Worm (Caenorhabditis elegans) whole organism, L2 larva: ENCODE results near the gene apn-1.

Experiments used
- C34F6.9 ChIP-seq: fragments of 150-350 bp; optimal IDR thresholded peaks from 2 replicates; lab custom pipeline; 2014; ENCODE audit warnings: missing biosample characterization, missing genetic modification characterization
- F13H6.1 ChIP-seq: sonication (generic microtip); optimal IDR thresholded peaks from 2 replicates; lab custom pipeline; 2016; ENCODE audit warnings: missing genetic modification characterization, missing compliant biosample characterization
- R02D3.7 ChIP-seq: fragments of 150-350 bp; optimal IDR thresholded peaks from 2 replicates; lab custom pipeline; 2014; ENCODE audit warnings: missing biosample characterization, missing genetic modification characterization
- Y55F3AM.14 ChIP-seq: fragments of 200-800 bp; sonication (Bioruptor generic); optimal IDR thresholded peaks from 2 replicates; lab custom pipeline; 2018; ENCODE audit warnings: mild to moderate bottlenecking, missing genetic modification characterization, missing compliant biosample characterization
- ZK546.5 ChIP-seq: sonication (generic microtip); optimal IDR thresholded peaks from 2 replicates; lab custom pipeline; 2017; ENCODE audit warnings: missing biosample characterization, missing genetic modification characterization
- alr-1 ChIP-seq: fragments of 150-350 bp; optimal IDR thresholded peaks from 2 replicates; lab custom pipeline; 2014; ENCODE audit warnings: missing biosample characterization, missing genetic modification characterization
- aly-2 ChIP-seq: fragments of 150-350 bp; optimal IDR thresholded peaks from 2 replicates; lab custom pipeline; 2014; ENCODE audit warnings: missing biosample characterization, missing genetic modification characterization
- ama-1 ChIP-seq: fragments of 150-350 bp; optimal IDR thresholded peaks from 2 replicates; lab custom pipeline; 2018; ENCODE audit warnings: inconsistent platforms
- blmp-1 ChIP-seq: sonication (generic microtip); optimal IDR thresholded peaks from 2 replicates; lab custom pipeline; 2017; ENCODE audit warnings: missing genetic modification characterization, mild to moderate bottlenecking, missing compliant biosample characterization, antibody characterized with exemption, moderate library complexity; ENCODE audit not compliant: insufficient read depth
- ceh-16 ChIP-seq: fragments of 150-350 bp; optimal IDR thresholded peaks from 2 replicates; lab custom pipeline; 2014; ENCODE audit warnings: missing biosample characterization, missing genetic modification characterization
- crh-2 ChIP-seq: sonication (generic microtip); optimal IDR thresholded peaks from 2 replicates; lab custom pipeline; 2017; ENCODE audit warnings: missing biosample characterization, missing genetic modification characterization
- dmd-4 ChIP-seq: sonication (generic microtip); optimal IDR thresholded peaks from 2 replicates; lab custom pipeline; 2017; ENCODE audit warnings: missing biosample characterization, missing genetic modification characterization
- egl-27 ChIP-seq: sonication (generic microtip); optimal IDR thresholded peaks from 3 replicates; lab custom pipeline; 2017; ENCODE audit warnings: missing biosample characterization, missing genetic modification reagents, missing genetic modification characterization
- elt-3 ChIP-seq: sonication (generic microtip); optimal IDR thresholded peaks from 2 replicates; lab custom pipeline; 2017; ENCODE audit warnings: missing biosample characterization, missing genetic modification characterization
- fos-1 ChIP-seq: fragments of 150-350 bp; optimal IDR thresholded peaks from 2 replicates; lab custom pipeline; 2014; ENCODE audit warnings: missing biosample characterization, missing genetic modification characterization
- gmeb-1 ChIP-seq: fragments of 150-350 bp; optimal IDR thresholded peaks from 2 replicates; lab custom pipeline; 2014; ENCODE audit warnings: missing biosample characterization, missing genetic modification characterization
- lin-11 ChIP-seq: fragments of 150-350 bp; sonication (generic microtip); optimal IDR thresholded peaks from 2 replicates; lab custom pipeline; 2014; ENCODE audit warnings: missing biosample characterization, missing genetic modification characterization, inconsistent platforms, mixed read lengths
- lin-13 ChIP-seq: fragments of 150-350 bp; optimal IDR thresholded peaks from 2 replicates; lab custom pipeline; 2014; ENCODE audit warnings: missing biosample characterization, missing genetic modification reagents, missing genetic modification characterization
- lin-39 ChIP-seq: fragments of 150-350 bp; optimal IDR thresholded peaks from 2 replicates; lab custom pipeline; 2014; ENCODE audit warnings: missing biosample characterization, missing genetic modification reagents, missing genetic modification characterization
- lsy-2 ChIP-seq, 2 experiments: fragments of 150-350 bp in 1 of 2; sonication (generic microtip) in 1 of 2; optimal IDR thresholded peaks; 2 replicates each; lab custom pipeline; 2014 to 2017; ENCODE audit warnings: missing biosample characterization in 2 of 2, missing genetic modification characterization in 2 of 2
- mab-5 ChIP-seq: fragments of 150-350 bp; optimal IDR thresholded peaks from 2 replicates; lab custom pipeline; 2014; ENCODE audit warnings: missing biosample characterization, missing genetic modification characterization
- mdl-1 ChIP-seq, 2 experiments: fragments of 150-350 bp in 1 of 2; sonication (generic microtip) in 1 of 2; optimal IDR thresholded peaks; 2 replicates each; lab custom pipeline; 2017; ENCODE audit warnings: missing biosample characterization in 2 of 2, missing genetic modification characterization in 2 of 2
- nhr-11 ChIP-seq: fragments of 150-350 bp; optimal IDR thresholded peaks from 2 replicates; lab custom pipeline; 2014; ENCODE audit warnings: missing biosample characterization, missing genetic modification characterization
- nhr-12 ChIP-seq: fragments of 150-350 bp; optimal IDR thresholded peaks from 2 replicates; lab custom pipeline; 2014; ENCODE audit warnings: missing biosample characterization, missing genetic modification characterization
- nhr-129 ChIP-seq: fragments of 150-350 bp; optimal IDR thresholded peaks from 2 replicates; lab custom pipeline; 2014; ENCODE audit warnings: missing biosample characterization, missing genetic modification characterization
- nhr-21 ChIP-seq: fragments of 150-350 bp; optimal IDR thresholded peaks from 2 replicates; lab custom pipeline; 2014; ENCODE audit warnings: missing biosample characterization, missing genetic modification characterization
- nhr-25 ChIP-seq: fragments of 150-350 bp; sonication (generic microtip); optimal IDR thresholded peaks from 3 replicates; lab custom pipeline; 2014; ENCODE audit warnings: missing biosample characterization, missing genetic modification characterization
- nhr-77 ChIP-seq: fragments of 150-350 bp; optimal IDR thresholded peaks from 2 replicates; lab custom pipeline; 2014; ENCODE audit warnings: missing biosample characterization, missing genetic modification characterization
- peb-1 ChIP-seq: fragments of 150-350 bp; optimal IDR thresholded peaks from 2 replicates; lab custom pipeline; 2014; ENCODE audit warnings: missing biosample characterization, missing genetic modification characterization
- sem-4 ChIP-seq: fragments of 150-350 bp; optimal IDR thresholded peaks from 2 replicates; lab custom pipeline; 2014; ENCODE audit warnings: missing biosample characterization, missing genetic modification reagents, missing genetic modification characterization
- skn-1 ChIP-seq: sonication (generic microtip); optimal IDR thresholded peaks from 2 replicates; lab custom pipeline; 2017; ENCODE audit warnings: missing biosample characterization, missing genetic modification characterization
- sma-3 ChIP-seq: sonication (generic microtip); optimal IDR thresholded peaks from 2 replicates; lab custom pipeline; 2016; ENCODE audit warnings: missing genetic modification reagents, missing genetic modification characterization, missing compliant biosample characterization
- sma-9 ChIP-seq, 2 experiments: fragments of 150-350 bp in 1 of 2; sonication (generic microtip) in 1 of 2; optimal IDR thresholded peaks; 2 replicates each; lab custom pipeline; 2014 to 2016; ENCODE audit warnings: missing genetic modification characterization in 2 of 2, mild to moderate bottlenecking in 1 of 2, missing biosample characterization in 1 of 2, missing compliant biosample characterization in 1 of 2, missing genetic modification reagents in 1 of 2, moderate library complexity in 1 of 2
- snpc-4 ChIP-seq: fragments of 150-350 bp; optimal IDR thresholded peaks from 2 replicates; lab custom pipeline; 2014; ENCODE audit warnings: missing biosample characterization, missing genetic modification characterization
- unc-55 ChIP-seq: fragments of 150-350 bp; sonication (generic microtip); optimal IDR thresholded peaks from 3 replicates; lab custom pipeline; 2014; ENCODE audit warnings: missing biosample characterization, missing genetic modification reagents, missing genetic modification characterization
- zag-1 ChIP-seq: fragments of 150-350 bp; optimal IDR thresholded peaks from 2 replicates; lab custom pipeline; 2014; ENCODE audit warnings: missing biosample characterization, missing genetic modification characterization
- ztf-11 ChIP-seq: sonication (generic microtip); optimal IDR thresholded peaks from 2 replicates; lab custom pipeline; 2017; ENCODE audit warnings: missing biosample characterization, missing genetic modification characterization
- ztf-4 ChIP-seq: fragments of 150-350 bp; optimal IDR thresholded peaks from 2 replicates; lab custom pipeline; 2014; ENCODE audit warnings: missing biosample characterization, missing genetic modification characterization

The apn-1 gene

ce11 chrII:8071801-8072544, 24.6 kb downstream of the apn-1 start (continued):
- peak; percentile 11 for TF ChIP-seq lin-13 (GFP tag; lab: Kevin White, UChicago)

ce11 chrII:8073222-8073621, 25.9 kb downstream of the apn-1 start, which contains the start of gene gpcp-2:
TSS of gene gpcp-2 (minus strand) at chrII:8073374.
- TF ChIP-seq fos-1 (tag; lab: Kevin White, UChicago) (peak; percentile 39), elt-3 (tag; lab: Kevin White, UChicago) (no peak)

ce11 chrII:8074058-8074457, 26.7 kb downstream of the apn-1 start:
- TF ChIP-seq fos-1 (tag; lab: Kevin White, UChicago): peak; percentile 47
- TF ChIP-seq ZK546.5 (tag; lab: Kevin White, UChicago): no peak

ce11 chrII:8075324-8075810, 28.0 kb downstream of the apn-1 start, which contains the start of gene K02C4.2:
TSS of gene K02C4.2 (plus strand) at chrII:8075760.
- TF ChIP-seq nhr-129 (peak; percentile 95), nhr-11 (tag; lab: Kevin White, UChicago) (peak; percentile 9), gmeb-1 (tag; lab: Kevin White, UChicago) (peak; percentile 74), F13H6.1 (peak; percentile 66), lin-39 (no peak), lin-11 (tag; lab: Kevin White, UChicago) (peak; percentile 42), sma-9 (GFP tag; optimal IDR thresholded peaks at IDR 0.05; lab: Kevin White, UChicago) (peak; percentile 78), sma-9 (tag; optimal IDR thresholded peaks at IDR 0.05; lab: Kevin White, UChicago) (no peak), mab-5 (tag; lab: Kevin White, UChicago) (no peak), skn-1 (tag; lab: Kevin White, UChicago) (no peak), lsy-2 (tag; optimal IDR thresholded peaks at IDR 0.05; lab: Kevin White, UChicago) (peak; percentile 12 to 73), nhr-77 (tag; lab: Kevin White, UChicago) (peak; percentile 16), C34F6.9 (tag; lab: Kevin White, UChicago) (peak; percentile 61), alr-1 (tag; lab: Kevin White, UChicago) (no peak), lin-13 (GFP tag; lab: Kevin White, UChicago) (peak; percentile 50), zag-1 (tag; lab: Kevin White, UChicago) (peak; percentile 36), aly-2 (tag; lab: Kevin White, UChicago) (no peak), Y55F3AM.14 (GFP tag; lab: Kevin White, UChicago) (peak; percentile 62), blmp-1 (peak; percentile 36), crh-2 (tag; lab: Kevin White, UChicago) (peak; percentile 80), snpc-4 (peak; percentile 42), R02D3.7 (tag; lab: Kevin White, UChicago) (no peak), sma-3 (GFP tag; lab: Kevin White, UChicago) (peak; percentile 81), mdl-1 (tag; optimal IDR thresholded peaks at IDR 0.05; lab: Kevin White, UChicago) (peak in 1 of 2 experiments; percentile 9), unc-55 (peak; percentile 45), ceh-16 (tag; lab: Kevin White, UChicago) (peak; percentile 57), ama-1 (lab: Kevin White, UChicago) (no peak), nhr-21 (peak; percentile 85), nhr-12 (tag; lab: Kevin White, UChicago) (no peak), nhr-25 (peak; percentile 73), ztf-4 (no peak), ztf-11 (tag; lab: Kevin White, UChicago) (no peak), peb-1 (tag; lab: Kevin White, UChicago) (no peak), dmd-4 (tag; lab: Kevin White, UChicago) (no peak), egl-27 (tag; lab: Kevin White, UChicago) (no peak), sem-4 (tag; lab: Kevin White, UChicago) (peak; percentile 69), fos-1 (tag; lab: Kevin White, UChicago) (peak; percentile 90)
